Worm (Caenorhabditis elegans): Measurements from ENCODE around the gene nlp-58.

nlp-58 gene

DNA sequence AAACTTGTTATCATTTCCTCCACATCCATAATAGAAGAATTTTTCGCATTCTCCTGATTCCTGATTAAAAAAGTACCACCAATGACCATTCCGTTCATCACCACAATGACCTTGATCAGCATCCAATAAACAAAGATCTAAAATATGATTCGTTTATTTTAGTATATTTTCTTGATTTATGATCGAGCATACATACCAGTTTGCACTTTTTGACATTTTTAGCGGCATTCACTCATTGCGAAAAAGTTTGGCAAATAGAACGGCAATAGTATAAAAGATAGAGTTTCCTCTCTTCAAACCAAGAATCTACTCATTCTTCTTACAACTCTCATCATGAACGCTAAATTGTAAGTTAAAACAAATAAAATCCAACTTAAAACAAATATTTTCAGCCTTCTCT lies 34.9 kb downstream of the nlp-58 start, which contains the start of gene fipr-10:
fipr-10 (plus strand) TSS at position 301 of the 400 bp plus-strand sequence.
- TF ChIP-seq lsy-2 (tag; optimal IDR thresholded peaks at IDR 0.05) = no peak
- TF ChIP-seq ceh-16 (tag; optimal IDR thresholded peaks at IDR 0.05) = no peak
- TF ChIP-seq C34F6.9 (tag; optimal IDR thresholded peaks at IDR 0.05) = no peak
- no peak for TF ChIP-seq F13H6.1 (tag; optimal IDR thresholded peaks at IDR 0.05)
- no peak for TF ChIP-seq nhr-129 (tag; optimal IDR thresholded peaks at IDR 0.05)
- no peak for TF ChIP-seq nhr-77 (tag; optimal IDR thresholded peaks at IDR 0.05)
- no peak for TF ChIP-seq mab-5 (tag; optimal IDR thresholded peaks at IDR 0.05)
- TF ChIP-seq snpc-4 (tag; optimal IDR thresholded peaks at IDR 0.05) = no peak
- TF ChIP-seq nhr-25 (tag; optimal IDR thresholded peaks at IDR 0.05) = no peak
- no peak for TF ChIP-seq mdl-1 (tag; optimal IDR thresholded peaks at IDR 0.05)
- TF ChIP-seq mbf-1 (tag; optimal IDR thresholded peaks at IDR 0.05) = no peak
- no peak for TF ChIP-seq sma-9 (GFP tag; optimal IDR thresholded peaks at IDR 0.05)
- no peak for TF ChIP-seq sma-9 (tag; optimal IDR thresholded peaks at IDR 0.05)
- TF ChIP-seq ztf-11 (tag; optimal IDR thresholded peaks at IDR 0.05) = no peak
- TF ChIP-seq Y55F3AM.14 (GFP tag; optimal IDR thresholded peaks at IDR 0.05) = no peak
- TF ChIP-seq aly-2 (tag; optimal IDR thresholded peaks at IDR 0.05) = no peak
- TF ChIP-seq egl-27 (tag; optimal IDR thresholded peaks at IDR 0.05) = no peak
- no peak for TF ChIP-seq ZK546.5 (tag; optimal IDR thresholded peaks at IDR 0.05)
- no peak for TF ChIP-seq R02D3.7 (tag; optimal IDR thresholded peaks at IDR 0.05)

DNA sequence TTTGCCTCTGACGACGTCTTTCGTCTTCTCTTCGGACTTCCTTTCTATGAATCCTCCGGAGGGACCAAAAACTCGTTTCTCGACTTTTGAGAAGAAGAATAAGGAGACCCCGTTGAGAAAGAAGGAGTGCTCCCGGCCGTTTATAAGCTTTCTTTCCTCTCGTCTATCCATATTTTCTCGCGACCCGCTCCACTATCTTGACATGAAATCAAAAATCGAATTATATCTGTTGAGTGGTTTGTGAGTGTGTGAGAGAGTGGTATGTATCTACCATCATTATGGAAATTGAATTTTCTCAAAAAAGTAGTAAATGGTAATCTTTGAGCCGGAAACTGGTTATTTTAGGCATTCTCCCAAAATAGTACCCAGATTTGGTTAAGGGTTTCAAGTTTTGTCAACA lies 37.6 kb downstream of the nlp-58 start:
- TF ChIP-seq ztf-4 (tag; optimal IDR thresholded peaks at IDR 0.05) (no peak), R02D3.7 (tag; optimal IDR thresholded peaks at IDR 0.05) (no peak)

DNA sequence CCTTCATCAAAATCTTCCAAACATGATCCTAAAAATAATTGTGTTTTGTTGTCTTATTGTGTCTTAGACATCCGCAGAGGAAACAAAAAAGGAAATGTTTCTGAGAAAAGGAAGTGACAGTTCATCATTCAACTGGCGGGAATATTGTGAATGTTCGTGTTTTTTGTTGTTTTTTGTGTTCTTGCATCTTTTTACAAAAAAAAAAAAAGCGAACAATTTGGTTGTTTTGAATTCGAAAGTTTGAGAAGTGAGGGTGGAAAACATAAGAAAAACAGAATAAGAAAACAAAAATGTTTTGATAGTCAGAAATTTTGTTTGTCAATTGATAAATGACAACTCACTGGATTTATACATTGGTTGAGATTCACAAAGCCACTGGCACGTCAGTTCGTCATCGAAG lies 39.1 kb downstream of the nlp-58 start:
- TF ChIP-seq unc-62 (GFP tag; optimal IDR thresholded peaks at IDR 0.05) (no peak), F13H6.1 (tag; optimal IDR thresholded peaks at IDR 0.05) (no peak), mdl-1 (tag; optimal IDR thresholded peaks at IDR 0.05) (no peak), ama-1 (optimal IDR thresholded peaks at IDR 0.05) (no peak), snpc-4 (tag; optimal IDR thresholded peaks at IDR 0.05) (no peak)

DNA sequence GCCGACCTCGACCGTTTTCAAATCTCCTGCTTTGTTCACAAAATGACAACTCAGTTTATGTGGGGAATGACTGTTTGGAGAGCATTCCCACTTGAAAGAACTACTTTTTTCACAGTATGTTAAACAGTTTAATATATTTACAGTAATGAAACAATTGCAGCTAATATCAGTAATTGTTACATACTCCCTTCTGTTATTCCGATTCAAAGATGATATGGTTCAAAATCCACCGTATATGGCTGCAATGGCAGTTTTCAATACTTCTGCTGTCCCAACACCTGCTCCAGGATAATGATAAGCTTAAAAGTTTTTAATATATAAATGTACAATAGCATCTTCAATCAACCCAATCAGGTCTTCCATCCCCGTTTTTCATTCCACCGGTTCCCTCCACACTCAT lies 41.5 kb downstream of the nlp-58 start:
- TF ChIP-seq lsy-2 (tag; optimal IDR thresholded peaks at IDR 0.05) = no peak
- no peak for TF ChIP-seq zag-1 (tag; optimal IDR thresholded peaks at IDR 0.05)

DNA sequence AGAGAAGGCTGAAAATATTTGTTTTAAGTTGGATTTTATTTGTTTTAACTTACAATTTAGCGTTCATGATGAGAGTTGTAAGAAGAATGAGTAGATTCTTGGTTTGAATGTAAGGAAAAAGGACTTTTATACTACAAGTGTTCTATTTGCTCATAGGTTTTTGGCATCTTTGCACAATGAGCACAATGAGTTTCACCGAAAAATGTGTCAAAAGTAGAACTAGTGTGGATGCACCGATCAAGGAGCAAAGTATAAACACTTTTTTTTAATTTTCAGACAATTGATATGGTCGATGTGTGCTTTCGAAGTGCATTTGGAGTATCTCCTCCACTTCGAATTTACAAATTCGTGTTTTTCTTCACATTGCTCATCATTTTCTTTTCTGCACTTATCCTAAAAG lies 42.6 kb downstream of the nlp-58 start, which contains the start of gene fipr-11:
fipr-11 (minus strand) TSS at position 101 of the 400 bp plus-strand sequence.
- TF ChIP-seq elt-3 (tag; optimal IDR thresholded peaks at IDR 0.05) (no peak), Y55F3AM.14 (GFP tag; optimal IDR thresholded peaks at IDR 0.05) (no peak)

DNA sequence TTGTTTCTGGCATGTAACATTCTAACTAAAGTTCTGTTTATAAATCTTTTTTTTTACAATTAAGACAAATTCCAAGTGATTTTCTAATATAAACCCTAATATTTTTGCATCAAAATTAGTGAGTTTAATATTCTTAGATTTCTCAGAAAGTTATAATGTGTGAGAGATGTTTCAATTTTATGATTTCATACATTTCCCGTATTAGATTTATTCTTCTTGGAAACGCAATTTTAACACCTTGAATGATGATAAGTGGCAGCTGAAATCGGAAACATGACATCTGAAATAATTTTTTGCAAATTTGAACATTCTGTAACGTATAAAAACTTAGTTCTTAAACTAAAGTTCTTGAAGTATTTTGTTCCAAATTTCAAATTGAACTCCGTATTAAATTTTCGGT lies 47.6 kb downstream of the nlp-58 start:
- no peak for TF ChIP-seq peb-1 (tag; optimal IDR thresholded peaks at IDR 0.05)
- TF ChIP-seq nhr-6 (tag; optimal IDR thresholded peaks at IDR 0.05) = no peak
- no peak for TF ChIP-seq mab-5 (tag; optimal IDR thresholded peaks at IDR 0.05)
- TF ChIP-seq Y55F3AM.14 (GFP tag; optimal IDR thresholded peaks at IDR 0.05) = no peak
- TF ChIP-seq ceh-82 (tag; optimal IDR thresholded peaks at IDR 0.05) = no peak
- no peak for TF ChIP-seq nhr-12 (tag; optimal IDR thresholded peaks at IDR 0.05)
- no peak for TF ChIP-seq nhr-11 (tag; optimal IDR thresholded peaks at IDR 0.05)
- no peak for TF ChIP-seq lin-13 (GFP tag; optimal IDR thresholded peaks at IDR 0.05)
- no peak for TF ChIP-seq lsy-2 (tag; optimal IDR thresholded peaks at IDR 0.05)
- no peak for TF ChIP-seq fos-1 (tag; optimal IDR thresholded peaks at IDR 0.05)
- no peak for TF ChIP-seq R02D3.7 (tag; optimal IDR thresholded peaks at IDR 0.05)
- TF ChIP-seq nhr-21 (tag; optimal IDR thresholded peaks at IDR 0.05) = no peak

DNA sequence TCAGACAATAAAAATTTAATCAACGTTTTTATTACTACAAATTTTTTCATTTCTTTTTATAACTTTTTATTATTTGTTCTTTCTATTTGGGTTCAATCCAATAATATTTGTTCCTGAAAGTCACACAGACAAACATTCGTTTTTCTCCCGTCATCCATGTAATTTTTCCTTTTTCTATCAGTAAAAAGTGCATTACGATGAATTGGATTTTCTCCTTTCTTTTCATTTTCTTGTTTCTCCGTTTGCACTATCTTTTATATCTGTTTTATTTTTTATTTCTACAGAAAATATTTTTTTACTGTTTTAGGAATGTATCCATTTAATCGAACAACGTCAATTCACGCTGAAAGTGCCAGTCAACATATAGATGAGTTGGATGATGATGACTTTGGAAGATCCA lies 49.5 kb downstream of the nlp-58 start, which contains the start of gene egl-47:
egl-47 (plus strand) TSS at position 301 of the 400 bp plus-strand sequence.
- TF ChIP-seq unc-62 (GFP tag; optimal IDR thresholded peaks at IDR 0.05) (no peak), dmd-4 (tag; optimal IDR thresholded peaks at IDR 0.05) (no peak), zag-1 (tag; optimal IDR thresholded peaks at IDR 0.05) (no peak), ztf-11 (tag; optimal IDR thresholded peaks at IDR 0.05) (no peak), sma-9 (GFP tag; optimal IDR thresholded peaks at IDR 0.05) (no peak), sma-9 (tag; optimal IDR thresholded peaks at IDR 0.05) (no peak)
